Fruit fly (Drosophila melanogaster) whole organism, prepupa: Measurements from ENCODE around the gene Atac1.

Experiments used
- Blimp-1 ChIP-seq: fragments of 200-800 bp; sonication (Bioruptor generic); optimal IDR thresholded peaks from 3 replicates; lab custom pipeline; 2017; ENCODE audit warnings: missing biosample characterization, missing genetic modification characterization, mild to moderate bottlenecking, moderate library complexity, missing genetic modification reagents
- CG11294 ChIP-seq: fragments of 200-800 bp; sonication (Bioruptor generic); IDR thresholded peaks from 2 replicates; pipeline ENCODE4 v1.3.6; 2022; ENCODE audit warnings: missing biosample characterization, missing genetic modification characterization
- CG11762 ChIP-seq: fragments of 200-800 bp; sonication (Bioruptor generic); optimal IDR thresholded peaks from 3 replicates; lab custom pipeline; 2016; ENCODE audit warnings: missing biosample characterization, missing genetic modification characterization; ENCODE audit not compliant: insufficient read depth
- CG11902 ChIP-seq: fragments of 200-800 bp; sonication (Bioruptor generic); optimal IDR thresholded peaks from 3 replicates; lab custom pipeline; 2016; ENCODE audit warnings: missing biosample characterization, missing genetic modification characterization
- CG15336 ChIP-seq: fragments of 200-800 bp; sonication (Bioruptor generic); IDR thresholded peaks from 2 replicates; pipeline ENCODE4 v1.3.6; 2022; ENCODE audit warnings: missing biosample characterization, missing genetic modification characterization
- CG16779 ChIP-seq: fragments of 200-800 bp; sonication (Bioruptor generic); optimal IDR thresholded peaks from 3 replicates; lab custom pipeline; 2017; ENCODE audit warnings: missing biosample characterization, mild to moderate bottlenecking, missing genetic modification characterization
- CG31627 ChIP-seq: fragments of 200-800 bp; sonication (Bioruptor generic); optimal IDR thresholded peaks from 3 replicates; lab custom pipeline; 2016; ENCODE audit warnings: missing biosample characterization, missing genetic modification characterization
- CG32006 ChIP-seq: fragments of 200-800 bp; sonication (Bioruptor generic); optimal IDR thresholded peaks from 3 replicates; lab custom pipeline; 2017; ENCODE audit warnings: missing biosample characterization, mild to moderate bottlenecking, missing genetic modification characterization
- CG3919 ChIP-seq: fragments of 200-800 bp; sonication (Bioruptor generic); optimal IDR thresholded peaks from 3 replicates; lab custom pipeline; 2016; ENCODE audit warnings: missing biosample characterization, missing genetic modification characterization
- CG6808 ChIP-seq: fragments of 200-800 bp; sonication (Bioruptor generic); optimal IDR thresholded peaks from 3 replicates; lab custom pipeline; 2017; ENCODE audit warnings: missing biosample characterization, missing genetic modification characterization, mild to moderate bottlenecking, moderate library complexity, missing genetic modification reagents
- CG6854 ChIP-seq: fragments of 200-800 bp; sonication (Bioruptor generic); optimal IDR thresholded peaks from 2 replicates; lab custom pipeline; 2017; ENCODE audit warnings: missing biosample characterization, mild to moderate bottlenecking, missing genetic modification characterization
- CG7368 ChIP-seq: fragments of 200-800 bp; sonication (Bioruptor generic); optimal IDR thresholded peaks from 3 replicates; lab custom pipeline; 2016; ENCODE audit warnings: missing biosample characterization, missing genetic modification characterization
- CG8632 ChIP-seq: fragments of 200-800 bp; sonication (Bioruptor generic); optimal IDR thresholded peaks from 3 replicates; lab custom pipeline; 2016; ENCODE audit warnings: missing biosample characterization, missing genetic modification characterization
- Eip75B ChIP-seq: fragments of 200-800 bp; sonication (Bioruptor generic); optimal IDR thresholded peaks from 3 replicates; lab custom pipeline; 2016; ENCODE audit warnings: missing biosample characterization, missing genetic modification characterization
- Eip78C ChIP-seq: fragments of 200-800 bp; sonication (Bioruptor generic); peaks from one replicate; lab custom pipeline; 2016; ENCODE audit warnings: missing biosample characterization, missing genetic modification characterization
- Eip93F ChIP-seq: fragments of 200-800 bp; sonication (Bioruptor generic); optimal IDR thresholded peaks from 2 replicates; lab custom pipeline; 2016; ENCODE audit warnings: missing biosample characterization, mild to moderate bottlenecking, missing genetic modification characterization
- Ets21C ChIP-seq: fragments of 200-800 bp; sonication (Bioruptor generic); optimal IDR thresholded peaks from 3 replicates; lab custom pipeline; 2016; ENCODE audit warnings: missing biosample characterization, missing genetic modification characterization
- Ets96B ChIP-seq: fragments of 200-800 bp; optimal IDR thresholded peaks from 2 replicates; lab custom pipeline; 2019; ENCODE audit warnings: missing biosample characterization, mild to moderate bottlenecking, missing genetic modification characterization, moderate library complexity
- Hr39 ChIP-seq: fragments of 200-800 bp; sonication (Bioruptor generic); optimal IDR thresholded peaks from 2 replicates; lab custom pipeline; 2016; ENCODE audit warnings: missing biosample characterization, missing genetic modification characterization
- Hr4 ChIP-seq: fragments of 200-800 bp; sonication (Bioruptor generic); optimal IDR thresholded peaks from 3 replicates; lab custom pipeline; 2016; ENCODE audit warnings: missing biosample characterization, missing genetic modification characterization
- OdsH ChIP-seq: fragments of 200-800 bp; sonication (Bioruptor generic); optimal IDR thresholded peaks from 3 replicates; lab custom pipeline; 2016; ENCODE audit warnings: missing biosample characterization, missing genetic modification characterization
- Smox ChIP-seq: fragments of 200-800 bp; sonication (Bioruptor generic); optimal IDR thresholded peaks from 3 replicates; lab custom pipeline; 2016; ENCODE audit warnings: missing biosample characterization, missing genetic modification characterization
- Sox102F ChIP-seq: fragments of 200-800 bp; sonication (Bioruptor generic); optimal IDR thresholded peaks from 2 replicates; lab custom pipeline; 2016; ENCODE audit warnings: missing biosample characterization, mild to moderate bottlenecking, missing genetic modification characterization
- Sox15 ChIP-seq: fragments of 200-800 bp; sonication (Bioruptor generic); optimal IDR thresholded peaks from 3 replicates; lab custom pipeline; 2016; ENCODE audit warnings: missing biosample characterization, missing genetic modification characterization
- dsx ChIP-seq: fragments of 200-800 bp; optimal IDR thresholded peaks from 3 replicates; lab custom pipeline; 2019; ENCODE audit warnings: missing biosample characterization, mild to moderate bottlenecking, missing genetic modification characterization, moderate library complexity; ENCODE audit not compliant: poor library complexity, severe bottlenecking
- eg ChIP-seq: fragments of 200-800 bp; sonication (Bioruptor generic); IDR thresholded peaks from 3 replicates; pipeline ENCODE4 v1.3.6; 2022; ENCODE audit warnings: missing biosample characterization, missing genetic modification characterization
- esn ChIP-seq: fragments of 200-800 bp; sonication (Bioruptor generic); optimal IDR thresholded peaks from 2 replicates; lab custom pipeline; 2016; ENCODE audit warnings: missing biosample characterization, mild to moderate bottlenecking, missing genetic modification characterization, moderate library complexity
- lz ChIP-seq: fragments of 200-800 bp; sonication (Bioruptor generic); optimal IDR thresholded peaks from 3 replicates; lab custom pipeline; 2016; ENCODE audit warnings: missing biosample characterization, missing genetic modification characterization
- net ChIP-seq: fragments of 200-800 bp; sonication (Bioruptor generic); optimal IDR thresholded peaks from 3 replicates; lab custom pipeline; 2016; ENCODE audit warnings: missing biosample characterization, missing genetic modification characterization
- salr ChIP-seq, 2 experiments: fragments of 200-800 bp; sonication (Bioruptor generic); optimal IDR thresholded peaks; 3 replicates each; lab custom pipeline; 2016 to 2018; ENCODE audit warnings: missing biosample characterization in 2 of 2, missing genetic modification characterization in 2 of 2, mild to moderate bottlenecking in 1 of 2
- ss ChIP-seq, 2 experiments: fragments of 200-800 bp; sonication (Bioruptor generic); optimal IDR thresholded peaks; 2 replicates in 1 of 2; 3 replicates in 1 of 2; lab custom pipeline; 2017 to 2018; ENCODE audit warnings: mild to moderate bottlenecking in 2 of 2, missing biosample characterization in 2 of 2, missing genetic modification characterization in 2 of 2, moderate library complexity in 1 of 2
- svp ChIP-seq: fragments of 200-800 bp; sonication (Bioruptor generic); peaks from one replicate; lab custom pipeline; 2016; ENCODE audit warnings: missing biosample characterization, missing genetic modification characterization
- topi ChIP-seq: fragments of 200-800 bp; sonication (Bioruptor generic); optimal IDR thresholded peaks from 3 replicates; lab custom pipeline; 2016; ENCODE audit warnings: missing biosample characterization, missing genetic modification characterization
- vri ChIP-seq: fragments of 200-800 bp; sonication (Bioruptor generic); optimal IDR thresholded peaks from 3 replicates; lab custom pipeline; 2016; ENCODE audit warnings: missing biosample characterization, mild to moderate bottlenecking, missing genetic modification characterization

Gene Atac1

DNA sequence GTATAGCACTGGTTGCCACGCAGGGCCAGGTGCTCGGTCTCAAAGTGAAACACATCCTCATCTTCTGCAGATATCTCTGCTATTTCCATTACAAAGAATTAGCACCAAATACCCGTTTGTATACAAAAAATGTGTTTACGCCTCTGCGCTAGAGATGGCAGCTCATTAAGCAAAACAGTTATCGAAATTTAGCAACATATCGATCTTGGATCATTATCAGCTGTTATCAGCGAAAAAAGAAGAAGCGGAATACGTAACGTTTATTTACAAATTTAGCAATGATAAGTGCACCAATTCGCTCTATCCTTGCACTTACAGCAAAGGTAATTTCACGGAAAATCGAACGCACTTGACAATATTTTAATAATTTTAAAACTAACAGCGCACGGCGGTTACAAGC, at the start of gene Atac1, which contains the start of gene Hmgcl:
Atac1 (minus strand) TSS at position 164 of the 400 bp plus-strand sequence.
Hmgcl (plus strand) TSS at position 213 of the 400 bp plus-strand sequence.
- TF ChIP-seq CG8632 (no peak), vri (peak; percentile 93)

DNA sequence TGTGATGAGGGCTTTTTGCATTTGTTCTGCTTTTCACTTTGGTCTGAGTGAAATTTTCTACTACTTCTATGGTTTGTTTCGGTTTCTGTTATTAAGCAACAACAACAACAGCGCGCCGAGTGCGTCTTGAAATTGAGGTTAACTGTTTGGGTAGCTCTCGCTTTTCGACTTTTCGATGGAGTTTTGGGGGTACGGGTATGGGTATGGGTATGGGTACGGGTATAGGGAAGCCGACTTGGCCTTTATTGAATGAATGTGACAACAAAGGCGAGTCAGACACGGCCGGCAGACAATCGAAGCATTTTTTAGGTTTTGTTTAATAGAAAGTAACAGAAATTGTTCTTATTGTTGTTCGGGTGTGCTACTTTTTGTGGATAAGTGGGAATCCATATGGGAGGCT, 47.4 kb upstream of the Atac1 start:
- TF ChIP-seq CG3919 (GFP tag; lab: Kevin White, UChicago) (no peak), Ets96B (no peak), Hr4 (GFP tag; lab: Kevin White, UChicago) (no peak), CG6854 (GFP tag; lab: Kevin White, UChicago) (no peak), Eip93F (no peak), CG32006 (GFP tag; lab: Kevin White, UChicago) (no peak), CG11902 (GFP tag; lab: Kevin White, UChicago) (no peak), CG6808 (no peak), topi (no peak), ss (GFP tag; optimal IDR thresholded peaks at IDR 0.05; lab: Kevin White, UChicago) (no peak), esn (GFP tag; lab: Kevin White, UChicago) (no peak), CG31627 (GFP tag; lab: Kevin White, UChicago) (no peak), CG11762 (GFP tag; lab: Kevin White, UChicago) (no peak)
- TF ChIP-seq, all 60 proteins: peak for 0

DNA sequence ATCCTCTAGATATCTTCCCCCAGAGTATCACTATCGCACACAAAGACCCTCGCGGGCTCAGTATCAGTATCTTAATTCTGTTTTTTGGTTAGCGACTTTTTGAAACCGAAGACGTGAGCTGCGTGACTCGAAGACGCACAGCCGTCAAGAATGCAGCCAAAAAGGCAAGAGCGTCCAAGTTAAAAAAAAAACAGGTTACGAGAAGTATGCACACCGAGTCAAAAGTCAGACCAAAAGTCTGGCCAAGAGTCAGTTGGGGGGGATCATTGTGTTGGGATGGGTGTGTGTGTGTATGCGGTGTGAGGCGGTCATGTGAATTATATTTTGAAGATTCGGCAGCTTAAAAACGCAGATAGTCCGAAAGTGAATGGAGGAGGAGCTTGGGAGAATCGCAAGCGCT, 45.4 kb upstream of the Atac1 start:
- TF ChIP-seq net (GFP tag; lab: Kevin White, UChicago): no peak
- TF ChIP-seq dsx (GFP tag; lab: Kevin White, UChicago): no peak
- no peak for TF ChIP-seq Sox15
- peak; percentile 21 for TF ChIP-seq Eip78C (GFP tag; lab: Kevin White, UChicago)
- TF ChIP-seq lz (GFP tag; lab: Kevin White, UChicago): no peak
- no peak for TF ChIP-seq Hr39 (GFP tag; lab: Kevin White, UChicago)

DNA sequence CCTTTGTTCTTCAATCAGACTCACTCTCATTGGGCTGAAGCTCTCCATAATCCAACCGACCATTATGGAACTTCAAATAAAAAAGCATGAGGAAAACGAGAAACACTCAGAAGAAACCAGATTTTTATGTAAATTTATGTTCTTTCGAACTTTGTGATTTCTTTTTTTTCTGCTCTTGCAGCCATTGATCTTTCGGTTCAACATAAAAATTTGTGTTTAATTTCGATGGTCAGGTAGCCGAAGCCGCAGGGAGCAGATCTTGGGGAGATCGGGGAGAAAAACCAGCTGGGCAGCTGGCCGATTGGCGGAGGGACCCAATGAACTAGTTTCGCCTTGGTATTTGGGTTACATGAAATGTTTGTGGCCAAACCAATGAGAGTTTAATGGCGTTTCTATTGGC, 44.2 kb upstream of the Atac1 start:
- no peak for TF ChIP-seq Sox102F
- TF ChIP-seq CG15336 (GFP tag; lab: Robert Waterston, UW): no peak
- TF ChIP-seq CG8632: no peak
- peak; percentile 7 for TF ChIP-seq Eip78C (GFP tag; lab: Kevin White, UChicago)
- no peak for TF ChIP-seq OdsH (GFP tag; lab: Kevin White, UChicago)
- no peak for TF ChIP-seq CG11294 (GFP tag; lab: Robert Waterston, UW)
- TF ChIP-seq CG11762 (GFP tag; lab: Kevin White, UChicago): no peak
- TF ChIP-seq svp (GFP tag; lab: Kevin White, UChicago): peak; percentile 49
- TF ChIP-seq Smox (GFP tag; lab: Kevin White, UChicago): no peak
- no peak for TF ChIP-seq Sox15
- no peak for TF ChIP-seq Eip75B (GFP tag; lab: Kevin White, UChicago)
- no peak for TF ChIP-seq salr (GFP tag; optimal IDR thresholded peaks at IDR 0.05; lab: Kevin White, UChicago)
- TF ChIP-seq Ets21C (GFP tag; lab: Kevin White, UChicago): no peak
- no peak for TF ChIP-seq CG7368 (GFP tag; lab: Kevin White, UChicago)
- no peak for TF ChIP-seq CG31627 (GFP tag; lab: Kevin White, UChicago)
- TF ChIP-seq Blimp-1 (GFP tag; lab: Kevin White, UChicago): peak; percentile 27
- TF ChIP-seq Hr39 (GFP tag; lab: Kevin White, UChicago): no peak
- no peak for TF ChIP-seq CG16779 (tag; lab: Kevin White, UChicago)
- TF ChIP-seq vri: no peak

DNA sequence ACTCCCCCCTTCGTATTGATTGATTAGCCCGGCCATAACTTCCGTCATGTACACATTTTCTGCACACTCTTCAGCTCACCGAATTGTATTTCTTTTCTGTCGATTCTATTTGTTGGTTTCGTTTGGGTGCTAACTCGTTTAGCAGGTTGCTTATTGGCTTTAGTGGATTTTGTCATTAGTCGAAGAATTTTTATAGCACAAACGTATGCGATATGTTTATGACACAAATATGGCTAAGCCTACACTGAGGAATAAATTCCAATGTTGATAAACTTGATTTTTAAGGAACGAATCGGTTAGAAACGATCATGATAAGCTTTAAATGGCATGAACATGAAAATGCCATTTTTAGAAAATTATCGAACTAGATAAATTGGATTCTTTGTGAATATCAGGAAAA, 38.6 kb upstream of the Atac1 start:
- TF ChIP-seq eg (GFP tag; lab: Robert Waterston, UW) (0 out of 3 replicates have a peak, but pooled peaks have one; percentile 6), CG8632 (no peak), CG11762 (GFP tag; lab: Kevin White, UChicago) (no peak)
